Fruit fly (Drosophila melanogaster): ENCODE results near the gene Adgf-A.
A peak's percentile ranks its signal among the peaks of the same experiment; 100 is the strongest.

Gene Adgf-A

DNA sequence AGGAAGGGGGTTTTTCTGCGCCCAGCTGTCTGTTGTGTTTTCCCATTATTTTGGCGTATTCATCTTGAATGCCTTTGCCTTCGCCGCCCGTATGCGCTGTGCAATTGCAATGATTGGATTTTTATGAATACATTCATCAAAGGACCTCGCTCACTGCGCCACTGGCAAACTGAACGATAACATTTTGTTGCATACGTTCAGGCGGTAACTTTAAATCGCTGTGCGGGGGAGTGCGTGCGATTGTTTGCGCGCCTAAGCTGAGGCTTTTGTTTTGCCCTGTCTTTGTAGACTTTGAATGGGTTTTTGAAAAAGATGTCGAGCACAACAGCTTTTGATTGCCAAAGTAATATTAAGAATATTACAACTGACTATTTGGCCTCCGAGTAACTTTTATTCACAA lies 24.3 kb downstream of the Adgf-A start:
- 0 out of 3 replicates have a peak, but pooled peaks have one; percentile 24 for TF ChIP-seq ken (GFP tag; IDR thresholded peaks at IDR 0.05)
- peak; percentile 44 for TF ChIP-seq CG8290 (GFP tag; optimal IDR thresholded peaks at IDR 0.05)
- peak; percentile 38 to 78 for TF ChIP-seq CG8290 (tag; optimal IDR thresholded peaks at IDR 0.05)
- TF ChIP-seq ERR (GFP tag; optimal IDR thresholded peaks at IDR 0.05), result no peak
- no peak for TF ChIP-seq pros (GFP tag; optimal IDR thresholded peaks at IDR 0.05)
- TF ChIP-seq CG32772 (GFP tag; IDR thresholded peaks at IDR 0.05), result no peak
- TF ChIP-seq hb (GFP tag; IDR thresholded peaks at IDR 0.05; ENCODE audit: partially characterized antibody), result no peak
- TF ChIP-seq Hr78 (GFP tag; optimal IDR thresholded peaks at IDR 0.05), result no peak
- no peak for TF ChIP-seq sima (GFP tag; optimal IDR thresholded peaks at IDR 0.05)
- peak; percentile 13 for TF ChIP-seq stwl (tag; optimal IDR thresholded peaks at IDR 0.05)
- peak; percentile 31 for TF ChIP-seq HmgZ (tag; optimal IDR thresholded peaks at IDR 0.05)
- no peak for TF ChIP-seq CG10209 (GFP tag; optimal IDR thresholded peaks at IDR 0.05)
- TF ChIP-seq ci (GFP tag; IDR thresholded peaks at IDR 0.05), result 0 out of 3 replicates have a peak, but pooled peaks have one; percentile 9
- TF ChIP-seq Med (GFP tag), result peak; percentile 54
- no peak for TF ChIP-seq CG17359 (tag; optimal IDR thresholded peaks at IDR 0.05)
- TF ChIP-seq emc (GFP tag; optimal IDR thresholded peaks at IDR 0.05), result no peak
- TF ChIP-seq CG2199 (GFP tag; IDR thresholded peaks at IDR 0.05), result 0 out of 3 replicates have a peak, but pooled peaks have one; percentile 49
- 0 out of 2 replicates have a peak, but pooled peaks have one; percentile 34 for TF ChIP-seq ham (GFP tag; IDR thresholded peaks at IDR 0.05)
- no peak for TF ChIP-seq fru (optimal IDR thresholded peaks at IDR 0.05)
- peak; percentile 33; the same call in 1 of the 2 replicates for TF ChIP-seq klu (GFP tag; IDR thresholded peaks at IDR 0.05)
- peak; percentile 69; the same call in 2 of the 3 replicates for TF ChIP-seq sr (GFP tag; IDR thresholded peaks at IDR 0.05)
- peak; percentile 43 for TF ChIP-seq CTCF (GFP tag; optimal IDR thresholded peaks at IDR 0.05)
- TF ChIP-seq chinmo (GFP tag; IDR thresholded peaks at IDR 0.05; ENCODE audit: partially characterized antibody), result 0 out of 4 replicates have a peak, but pooled peaks have one; percentile 15
- TF ChIP-seq CHES-1-like (GFP tag; optimal IDR thresholded peaks at IDR 0.05), result no peak
- no peak for TF ChIP-seq CG14014 (GFP tag; IDR thresholded peaks at IDR 0.05)
- TF ChIP-seq CG9215 (GFP tag; IDR thresholded peaks at IDR 0.05), result no peak
- TF ChIP-seq crol (GFP tag; IDR thresholded peaks at IDR 0.05), result no peak
- no peak for TF ChIP-seq CG13123 (GFP tag; optimal IDR thresholded peaks at IDR 0.05)
- no peak for TF ChIP-seq kni (GFP tag; optimal IDR thresholded peaks at IDR 0.05)
- no peak for TF ChIP-seq bcd (GFP tag; optimal IDR thresholded peaks at IDR 0.05)
- no peak for TF ChIP-seq tin (GFP tag; optimal IDR thresholded peaks at IDR 0.05)
- no peak for TF ChIP-seq gsb-n (tag; optimal IDR thresholded peaks at IDR 0.05)

DNA sequence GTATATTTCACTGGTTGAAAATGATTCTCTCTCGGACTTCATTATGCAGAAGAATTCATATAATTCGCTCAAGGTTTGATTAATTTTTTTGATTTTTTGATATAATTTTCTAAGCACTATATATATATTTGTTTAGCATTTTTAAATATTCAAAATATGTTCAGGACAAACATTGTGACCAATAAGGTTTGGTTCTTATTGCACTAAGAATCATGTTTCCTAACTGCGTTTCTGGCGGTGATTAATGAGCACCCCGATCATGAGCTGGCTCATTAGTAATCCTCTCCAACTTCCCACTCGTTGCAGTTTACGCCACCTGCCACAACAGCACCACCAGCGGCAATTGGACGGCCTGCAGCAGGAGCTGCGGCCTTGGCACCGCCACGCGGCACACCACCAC lies 34.7 kb downstream of the Adgf-A start, which contains the start of gene CG6052:
CG6052 (minus strand) TSS at position 101 of the 400 bp plus-strand sequence.
- TF ChIP-seq az2 (GFP tag; optimal IDR thresholded peaks at IDR 0.05), result no peak
- no peak for TF ChIP-seq CG17186 (GFP tag; optimal IDR thresholded peaks at IDR 0.05)
- no peak for TF ChIP-seq tap (tag; optimal IDR thresholded peaks at IDR 0.05)
- no peak for TF ChIP-seq sc (optimal IDR thresholded peaks at IDR 0.05)
- no peak for TF ChIP-seq sc (GFP tag; optimal IDR thresholded peaks at IDR 0.05)
- no peak for TF ChIP-seq Taf1 (GFP tag; IDR thresholded peaks at IDR 0.05)
- no peak for TF ChIP-seq jumu (GFP tag; optimal IDR thresholded peaks at IDR 0.05)
- TF ChIP-seq Chrac-16 (GFP tag; optimal IDR thresholded peaks at IDR 0.05), result no peak
- no peak for TF ChIP-seq disco-r (GFP tag; optimal IDR thresholded peaks at IDR 0.05)
- TF ChIP-seq CG12299 (tag; optimal IDR thresholded peaks at IDR 0.05), result no peak
- no peak for TF ChIP-seq Doc3 (GFP tag; IDR thresholded peaks at IDR 0.05; ENCODE audit: partially characterized antibody)
- no peak for TF ChIP-seq CG18764 (GFP tag; optimal IDR thresholded peaks at IDR 0.05)
- no peak for TF ChIP-seq CG7839 (tag; optimal IDR thresholded peaks at IDR 0.05)
- no peak for TF ChIP-seq Oli (tag; optimal IDR thresholded peaks at IDR 0.05)
- TF ChIP-seq CG7357 (GFP tag; IDR thresholded peaks at IDR 0.05), result no peak

Data from whole organism, embryonic.